Fruit fly (Drosophila melanogaster) whole organism, prepupa: Measurements from ENCODE around the gene CG13028.

Source experiments
- Blimp-1 ChIP-seq: fragments of 200-800 bp; sonication (Bioruptor generic); optimal IDR thresholded peaks from 3 replicates; lab custom pipeline; 2017; ENCODE audit warnings: missing biosample characterization, missing genetic modification characterization, mild to moderate bottlenecking, moderate library complexity, missing genetic modification reagents
- CG10631 ChIP-seq: fragments of 200-800 bp; sonication (Bioruptor generic); optimal IDR thresholded peaks from 2 replicates; lab custom pipeline; 2016; ENCODE audit warnings: missing biosample characterization, missing genetic modification characterization
- CG10669 ChIP-seq: fragments of 200-800 bp; sonication (Bioruptor generic); optimal IDR thresholded peaks from 3 replicates; lab custom pipeline; 2018; ENCODE audit warnings: missing biosample characterization, mild to moderate bottlenecking, missing genetic modification characterization, moderate library complexity
- CG11294 ChIP-seq: fragments of 200-800 bp; sonication (Bioruptor generic); IDR thresholded peaks from 2 replicates; pipeline ENCODE4 v1.3.6; 2022; ENCODE audit warnings: missing biosample characterization, missing genetic modification characterization
- CG11902 ChIP-seq: fragments of 200-800 bp; sonication (Bioruptor generic); optimal IDR thresholded peaks from 3 replicates; lab custom pipeline; 2016; ENCODE audit warnings: missing biosample characterization, missing genetic modification characterization
- CG15336 ChIP-seq: fragments of 200-800 bp; sonication (Bioruptor generic); IDR thresholded peaks from 2 replicates; pipeline ENCODE4 v1.3.6; 2022; ENCODE audit warnings: missing biosample characterization, missing genetic modification characterization
- CG1621 ChIP-seq: fragments of 200-800 bp; sonication (Bioruptor generic); optimal IDR thresholded peaks from 3 replicates; lab custom pipeline; 2018; ENCODE audit warnings: missing biosample characterization, mild to moderate bottlenecking, missing genetic modification characterization
- CG3032 ChIP-seq: fragments of 200-800 bp; optimal IDR thresholded peaks from 2 replicates; lab custom pipeline; 2019; ENCODE audit warnings: missing biosample characterization, mild to moderate bottlenecking, missing genetic modification characterization, moderate library complexity
- CG32006 ChIP-seq: fragments of 200-800 bp; sonication (Bioruptor generic); optimal IDR thresholded peaks from 3 replicates; lab custom pipeline; 2017; ENCODE audit warnings: missing biosample characterization, mild to moderate bottlenecking, missing genetic modification characterization
- CG34406 ChIP-seq: fragments of 200-800 bp; sonication (Bioruptor generic); optimal IDR thresholded peaks from 3 replicates; lab custom pipeline; 2016; ENCODE audit warnings: missing biosample characterization, missing genetic modification characterization
- CG3919 ChIP-seq: fragments of 200-800 bp; sonication (Bioruptor generic); optimal IDR thresholded peaks from 3 replicates; lab custom pipeline; 2016; ENCODE audit warnings: missing biosample characterization, missing genetic modification characterization
- CG4318 ChIP-seq: fragments of 200-800 bp; sonication (Bioruptor generic); optimal IDR thresholded peaks from 3 replicates; lab custom pipeline; 2017; ENCODE audit warnings: missing biosample characterization, mild to moderate bottlenecking, missing genetic modification characterization
- CG6163 ChIP-seq: fragments of 200-800 bp; sonication (Bioruptor generic); IDR thresholded peaks from 3 replicates; pipeline ENCODE4 v1.3.6; 2022; ENCODE audit warnings: missing biosample characterization, missing genetic modification characterization
- CG6276 ChIP-seq: fragments of 200-800 bp; sonication (Bioruptor generic); optimal IDR thresholded peaks from 2 replicates; lab custom pipeline; 2017; ENCODE audit warnings: missing biosample characterization, mild to moderate bottlenecking, missing genetic modification characterization
- CG6792 ChIP-seq: fragments of 200-800 bp; sonication (Bioruptor generic); optimal IDR thresholded peaks from 3 replicates; lab custom pipeline; 2016; ENCODE audit warnings: missing biosample characterization, missing genetic modification characterization
- CG6808 ChIP-seq: fragments of 200-800 bp; sonication (Bioruptor generic); optimal IDR thresholded peaks from 3 replicates; lab custom pipeline; 2017; ENCODE audit warnings: missing biosample characterization, missing genetic modification characterization, mild to moderate bottlenecking, moderate library complexity, missing genetic modification reagents
- CG7368 ChIP-seq: fragments of 200-800 bp; sonication (Bioruptor generic); optimal IDR thresholded peaks from 3 replicates; lab custom pipeline; 2016; ENCODE audit warnings: missing biosample characterization, missing genetic modification characterization
- CG8119 ChIP-seq: fragments of 200-800 bp; sonication (Bioruptor generic); IDR thresholded peaks from 3 replicates; pipeline ENCODE4 v1.3.6; 2022; ENCODE audit warnings: missing biosample characterization, missing genetic modification characterization
- CG8319 ChIP-seq: fragments of 200-800 bp; sonication (Bioruptor generic); optimal IDR thresholded peaks from 3 replicates; lab custom pipeline; 2016; ENCODE audit warnings: missing biosample characterization, missing genetic modification characterization
- CG9139 ChIP-seq: fragments of 200-800 bp; sonication (Bioruptor generic); optimal IDR thresholded peaks from 3 replicates; lab custom pipeline; 2017; ENCODE audit warnings: missing biosample characterization, mild to moderate bottlenecking, missing genetic modification characterization
- Eip75B ChIP-seq: fragments of 200-800 bp; sonication (Bioruptor generic); optimal IDR thresholded peaks from 3 replicates; lab custom pipeline; 2016; ENCODE audit warnings: missing biosample characterization, missing genetic modification characterization
- Eip78C ChIP-seq: fragments of 200-800 bp; sonication (Bioruptor generic); peaks from one replicate; lab custom pipeline; 2016; ENCODE audit warnings: missing biosample characterization, missing genetic modification characterization
- Ets96B ChIP-seq: fragments of 200-800 bp; optimal IDR thresholded peaks from 2 replicates; lab custom pipeline; 2019; ENCODE audit warnings: missing biosample characterization, mild to moderate bottlenecking, missing genetic modification characterization, moderate library complexity
- Gug ChIP-seq: fragments of 200-800 bp; sonication (Bioruptor generic); IDR thresholded peaks from 2 replicates; pipeline ENCODE4 v1.3.6; 2022; ENCODE audit warnings: missing biosample characterization, missing genetic modification characterization
- Hr38 ChIP-seq: sonication (Bioruptor generic); optimal IDR thresholded peaks from 2 replicates; lab custom pipeline; 2016; ENCODE audit warnings: missing biosample characterization, missing genetic modification characterization
- Hr39 ChIP-seq: fragments of 200-800 bp; sonication (Bioruptor generic); optimal IDR thresholded peaks from 2 replicates; lab custom pipeline; 2016; ENCODE audit warnings: missing biosample characterization, missing genetic modification characterization
- Hr4 ChIP-seq: fragments of 200-800 bp; sonication (Bioruptor generic); optimal IDR thresholded peaks from 3 replicates; lab custom pipeline; 2016; ENCODE audit warnings: missing biosample characterization, missing genetic modification characterization
- Lpt ChIP-seq: fragments of 200-800 bp; sonication (Bioruptor generic); optimal IDR thresholded peaks from 3 replicates; lab custom pipeline; 2016; ENCODE audit warnings: missing biosample characterization, missing genetic modification characterization
- Met ChIP-seq: fragments of 200-800 bp; sonication (Bioruptor generic); optimal IDR thresholded peaks from 3 replicates; lab custom pipeline; 2016; ENCODE audit warnings: missing biosample characterization, missing genetic modification characterization
- OdsH ChIP-seq: fragments of 200-800 bp; sonication (Bioruptor generic); optimal IDR thresholded peaks from 3 replicates; lab custom pipeline; 2016; ENCODE audit warnings: missing biosample characterization, missing genetic modification characterization
- Sox102F ChIP-seq: fragments of 200-800 bp; sonication (Bioruptor generic); optimal IDR thresholded peaks from 2 replicates; lab custom pipeline; 2016; ENCODE audit warnings: missing biosample characterization, mild to moderate bottlenecking, missing genetic modification characterization
- Sox14 ChIP-seq: fragments of 200-800 bp; sonication (Bioruptor generic); optimal IDR thresholded peaks from 3 replicates; lab custom pipeline; 2016; ENCODE audit warnings: missing biosample characterization, missing genetic modification characterization
- Sox15 ChIP-seq: fragments of 200-800 bp; sonication (Bioruptor generic); optimal IDR thresholded peaks from 3 replicates; lab custom pipeline; 2016; ENCODE audit warnings: missing biosample characterization, missing genetic modification characterization
- achi ChIP-seq: fragments of 200-800 bp; sonication (Bioruptor generic); optimal IDR thresholded peaks from 3 replicates; lab custom pipeline; 2016; ENCODE audit warnings: missing biosample characterization, missing genetic modification characterization
- cyc ChIP-seq: fragments of 200-800 bp; sonication (Bioruptor generic); optimal IDR thresholded peaks from 3 replicates; lab custom pipeline; 2016; ENCODE audit warnings: missing biosample characterization, missing genetic modification characterization
- dac ChIP-seq: fragments of 200-800 bp; sonication (Bioruptor generic); optimal IDR thresholded peaks from 2 replicates; lab custom pipeline; 2017; ENCODE audit warnings: missing biosample characterization, mild to moderate bottlenecking, missing genetic modification characterization
- dsx ChIP-seq: fragments of 200-800 bp; optimal IDR thresholded peaks from 3 replicates; lab custom pipeline; 2019; ENCODE audit warnings: missing biosample characterization, mild to moderate bottlenecking, missing genetic modification characterization, moderate library complexity; ENCODE audit not compliant: poor library complexity, severe bottlenecking
- eg ChIP-seq: fragments of 200-800 bp; sonication (Bioruptor generic); IDR thresholded peaks from 3 replicates; pipeline ENCODE4 v1.3.6; 2022; ENCODE audit warnings: missing biosample characterization, missing genetic modification characterization
- esn ChIP-seq: fragments of 200-800 bp; sonication (Bioruptor generic); optimal IDR thresholded peaks from 2 replicates; lab custom pipeline; 2016; ENCODE audit warnings: missing biosample characterization, mild to moderate bottlenecking, missing genetic modification characterization, moderate library complexity
- fkh ChIP-seq: fragments of 200-800 bp; sonication (Bioruptor generic); optimal IDR thresholded peaks from 3 replicates; lab custom pipeline; 2017; ENCODE audit warnings: missing biosample characterization, mild to moderate bottlenecking, missing genetic modification characterization, moderate library complexity
- net ChIP-seq: fragments of 200-800 bp; sonication (Bioruptor generic); optimal IDR thresholded peaks from 3 replicates; lab custom pipeline; 2016; ENCODE audit warnings: missing biosample characterization, missing genetic modification characterization
- salr ChIP-seq, 2 experiments: fragments of 200-800 bp; sonication (Bioruptor generic); optimal IDR thresholded peaks; 3 replicates each; lab custom pipeline; 2016 to 2018; ENCODE audit warnings: missing biosample characterization in 2 of 2, missing genetic modification characterization in 2 of 2, mild to moderate bottlenecking in 1 of 2
- svp ChIP-seq: fragments of 200-800 bp; sonication (Bioruptor generic); peaks from one replicate; lab custom pipeline; 2016; ENCODE audit warnings: missing biosample characterization, missing genetic modification characterization
- topi ChIP-seq: fragments of 200-800 bp; sonication (Bioruptor generic); optimal IDR thresholded peaks from 3 replicates; lab custom pipeline; 2016; ENCODE audit warnings: missing biosample characterization, missing genetic modification characterization
- vri ChIP-seq: fragments of 200-800 bp; sonication (Bioruptor generic); optimal IDR thresholded peaks from 3 replicates; lab custom pipeline; 2016; ENCODE audit warnings: missing biosample characterization, mild to moderate bottlenecking, missing genetic modification characterization

CG13028 gene

DNA sequence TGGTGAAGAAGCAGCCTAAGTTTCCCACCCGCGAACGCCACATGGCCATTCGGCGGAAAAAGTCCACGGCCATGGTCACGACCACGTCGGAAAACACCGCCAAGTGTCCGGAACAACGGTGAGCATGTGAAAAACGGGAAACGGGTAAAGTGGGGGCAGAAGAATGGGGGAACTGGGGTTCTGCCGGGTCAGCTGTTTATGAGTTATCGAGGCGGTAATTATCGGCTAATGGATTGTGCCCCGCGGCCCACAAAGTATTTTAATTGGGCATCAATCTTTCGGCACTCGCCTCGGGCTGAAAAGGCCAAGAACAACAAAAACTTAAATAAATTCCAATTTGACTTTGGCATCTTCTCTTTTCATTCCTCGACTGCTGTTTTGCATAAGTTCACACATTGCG lies 35.8 kb upstream of the CG13028 start:
- TF ChIP-seq CG10669, result no peak
- no peak for TF ChIP-seq Hr38
- no peak for TF ChIP-seq Lpt (GFP tag; lab: Kevin White, UChicago)
- no peak for TF ChIP-seq eg (GFP tag; lab: Robert Waterston, UW)
- no peak for TF ChIP-seq CG10631 (GFP tag; lab: Kevin White, UChicago)
- no peak for TF ChIP-seq CG7368 (GFP tag; lab: Kevin White, UChicago)
- no peak for TF ChIP-seq salr (GFP tag; optimal IDR thresholded peaks at IDR 0.05; lab: Kevin White, UChicago)

DNA sequence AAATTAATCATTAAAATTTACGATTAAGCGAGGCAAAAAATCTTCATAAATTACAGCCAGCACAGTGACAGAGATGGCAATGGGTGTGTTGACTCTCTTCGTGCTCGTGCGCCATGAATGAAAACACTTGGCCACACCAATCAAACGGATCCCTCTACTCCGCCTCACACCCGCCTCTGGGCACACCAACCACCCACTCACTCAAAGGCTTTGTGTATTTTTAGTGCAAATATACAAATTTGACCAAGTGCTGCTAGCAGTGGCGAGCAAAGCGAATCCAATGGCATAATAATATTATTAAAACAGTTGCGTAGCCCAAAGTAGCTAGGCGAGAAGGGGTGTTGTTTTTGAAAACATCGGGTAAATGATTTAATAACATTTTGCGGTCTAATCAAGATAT lies 33.5 kb upstream of the CG13028 start:
- TF ChIP-seq vri (GFP tag; lab: Kevin White, UChicago), result peak; percentile 15
- TF ChIP-seq Lpt (GFP tag; lab: Kevin White, UChicago), result no peak
- TF ChIP-seq fkh, result peak; percentile 72
- TF ChIP-seq CG15336 (GFP tag; lab: Robert Waterston, UW), result no peak

dm6 chr3L:16890650-16891336 lies 32.3 kb upstream of the CG13028 start:
- TF ChIP-seq Hr4 (GFP tag; lab: Kevin White, UChicago) (peak; percentile 91), dsx (peak; percentile 79), CG4318 (peak; percentile 85), CG10669 (peak; percentile 71), vri (GFP tag; lab: Kevin White, UChicago) (peak; percentile 95), dac (peak; percentile 74), CG6792 (peak; percentile 89), Ets96B (tag; lab: Kevin White, UChicago) (peak; percentile 81), Sox102F (peak; percentile 75), CG7368 (GFP tag; lab: Kevin White, UChicago) (peak; percentile 65), CG8119 (peak; percentile 94), Hr39 (GFP tag; lab: Kevin White, UChicago) (peak; percentile 85), CG11902 (GFP tag; lab: Kevin White, UChicago) (peak; percentile 65), net (GFP tag; lab: Kevin White, UChicago) (peak; percentile 86), eg (GFP tag; lab: Robert Waterston, UW) (peak; percentile 94), cyc (GFP tag; lab: Kevin White, UChicago) (peak; percentile 84), CG32006 (GFP tag; lab: Kevin White, UChicago) (peak; percentile 92), topi (GFP tag; lab: Kevin White, UChicago) (peak; percentile 79), CG6808 (GFP tag; lab: Kevin White, UChicago) (peak; percentile 70), CG3032 (tag; lab: Kevin White, UChicago) (peak; percentile 73), Blimp-1 (peak; percentile 45), Eip78C (GFP tag; lab: Kevin White, UChicago) (peak; percentile 96), svp (peak; percentile 92), CG3919 (GFP tag; lab: Kevin White, UChicago) (peak; percentile 87), CG34406 (peak; percentile 80), OdsH (GFP tag; lab: Kevin White, UChicago) (peak; percentile 89), CG1621 (peak; percentile 76), achi (peak; percentile 85), fkh (peak; percentile 27), Sox15 (GFP tag; lab: Kevin White, UChicago) (peak; percentile 68), CG8319 (GFP tag; lab: Kevin White, UChicago) (peak; percentile 59), Lpt (GFP tag; lab: Kevin White, UChicago) (peak; percentile 82), CG6163 (GFP tag; lab: Robert Waterston, UW) (peak; percentile 95), Gug (peak; percentile 90), CG6276 (peak; percentile 76), esn (GFP tag; lab: Kevin White, UChicago) (peak; percentile 89), Eip75B (GFP tag; lab: Kevin White, UChicago) (peak; percentile 82), Hr38 (no peak), CG11294 (GFP tag; lab: Robert Waterston, UW) (peak; percentile 67), salr (GFP tag; optimal IDR thresholded peaks at IDR 0.05; lab: Kevin White, UChicago) (peak; percentile 68 to 86), Sox14 (GFP tag; lab: Kevin White, UChicago) (peak; percentile 88), CG9139 (GFP tag; lab: Kevin White, UChicago) (peak; percentile 41), CG15336 (GFP tag; lab: Robert Waterston, UW) (peak; percentile 92), Met (GFP tag; lab: Kevin White, UChicago) (peak; percentile 80)
